Fruit fly (Drosophila melanogaster) whole organism: ENCODE measurements around the gene CG9154.

Experiments
- Dll ChIP-seq: fragments of >200 bp; optimal IDR thresholded peaks from 2 replicates; lab custom pipeline; 2017
- EcR ChIP-seq, 2 experiments: fragments of >200 bp; optimal IDR thresholded peaks; 2 replicates each; lab custom pipeline; 2017; ENCODE audit warnings: missing biosample characterization in 2 of 2, missing genetic modification characterization in 2 of 2, missing genetic modification reagents in 2 of 2
- pan ChIP-seq: fragments of >200 bp; optimal IDR thresholded peaks from 2 replicates; lab custom pipeline; 2017
- psq ChIP-seq: fragments of >200 bp; optimal IDR thresholded peaks from 2 replicates; lab custom pipeline; 2017

dm6 chr2L:6073894-6074293 is 3.4 kb upstream of the CG9154 start:
- no peak for TF ChIP-seq EcR (GFP tag; optimal IDR thresholded peaks at IDR 0.05; lab: Kevin White, UChicago)
- no peak for TF ChIP-seq psq
- TF ChIP-seq Dll (lab: Kevin White, UChicago) = no peak
- TF ChIP-seq pan (lab: Kevin White, UChicago) = no peak
